Comparison of ENCODE assay signal across 1 fruit fly cellular context in genomic region chr3L:12831290-12831952, dm6.
TF ChIP-seq lines count a peak whose summit lies in the region.

No protein-coding gene starts in this region.

TF ChIP-seq in whole organism, embryonic, 481 proteins besides CTCF, POLR2A, EP300 and RAD21 (continued from another document and continues in another):
- TF ChIP-seq dysf (GFP tag; IDR thresholded peaks at IDR 0.05; lab: Robert Waterston, UW) (peak; percentile 66; the same call in 2 of the 3 replicates), CG9437 (GFP tag; optimal IDR thresholded peaks at IDR 0.05; lab: Kevin White, UChicago) (no peak), HLH54F (GFP tag; optimal IDR thresholded peaks at IDR 0.05; lab: Kevin White, UChicago) (peak; percentile 61), Antp (GFP tag; optimal IDR thresholded peaks at IDR 0.05; lab: Kevin White, UChicago) (peak; percentile 37), emc (GFP tag; optimal IDR thresholded peaks at IDR 0.05; lab: Kevin White, UChicago) (no peak), prd (optimal IDR thresholded peaks at IDR 0.05; lab: Kevin White, UChicago) (no peak), prd (GFP tag; IDR thresholded peaks at IDR 0.05; lab: Robert Waterston, UW) (peak; percentile 74; the same call in 2 of the 3 replicates), wek (GFP tag; optimal IDR thresholded peaks at IDR 0.05; lab: Kevin White, UChicago) (no peak), CG15073 (GFP tag; optimal IDR thresholded peaks at IDR 0.05; lab: Kevin White, UChicago) (no peak), jumu (GFP tag; optimal IDR thresholded peaks at IDR 0.05; lab: Kevin White, UChicago) (no peak), dpn (GFP tag; optimal IDR thresholded peaks at IDR 0.05; lab: Kevin White, UChicago) (peak; percentile 44 to 51), shn (GFP tag; optimal IDR thresholded peaks at IDR 0.05; lab: Kevin White, UChicago) (no peak), CG10366 (GFP tag; IDR thresholded peaks at IDR 0.05; lab: Robert Waterston, UW) (no peak; the same call in 1 of the 2 replicates), tll (GFP tag; optimal IDR thresholded peaks at IDR 0.05; lab: Kevin White, UChicago) (no peak), chm (GFP tag; IDR thresholded peaks at IDR 0.05; lab: Robert Waterston, UW) (peak; percentile 36; the same call in 1 of the 2 replicates), CG2116 (GFP tag; optimal IDR thresholded peaks at IDR 0.05; lab: Kevin White, UChicago) (no peak), nerfin-1 (tag; optimal IDR thresholded peaks at IDR 0.05; lab: Kevin White, UChicago) (no peak), CG8290 (GFP tag; optimal IDR thresholded peaks at IDR 0.05; lab: Kevin White, UChicago) (no peak), CG8290 (tag; optimal IDR thresholded peaks at IDR 0.05; lab: Kevin White, UChicago) (no peak), Bgb (GFP tag; IDR thresholded peaks at IDR 0.05; lab: Robert Waterston, UW; ENCODE audit: partially characterized antibody) (no peak), unc-4 (GFP tag; IDR thresholded peaks at IDR 0.05; lab: Robert Waterston, UW; ENCODE audit: partially characterized antibody) (no peak), vvl (GFP tag; IDR thresholded peaks at IDR 0.05; lab: Robert Waterston, UW) (peak; percentile 69), odd (GFP tag; optimal IDR thresholded peaks at IDR 0.05; lab: Kevin White, UChicago) (no peak), CG5180 (GFP tag; optimal IDR thresholded peaks at IDR 0.05; lab: Kevin White, UChicago) (no peak), dmrt11E (tag; optimal IDR thresholded peaks at IDR 0.05; lab: Kevin White, UChicago) (peak; percentile 18), HHEX (GFP tag; optimal IDR thresholded peaks at IDR 0.05; lab: Kevin White, UChicago) (peak; percentile 14), Doc3 (GFP tag; IDR thresholded peaks at IDR 0.05; lab: Robert Waterston, UW; ENCODE audit: partially characterized antibody) (no peak), slbo (GFP tag; IDR thresholded peaks at IDR 0.05; lab: Robert Waterston, UW) (peak; percentile 77), CG11398 (GFP tag; optimal IDR thresholded peaks at IDR 0.05; lab: Kevin White, UChicago) (no peak), ERR (GFP tag; optimal IDR thresholded peaks at IDR 0.05; lab: Kevin White, UChicago) (peak; percentile 58), CG12219 (GFP tag; optimal IDR thresholded peaks at IDR 0.05; lab: Kevin White, UChicago) (peak; percentile 38), CG18476 (GFP tag; optimal IDR thresholded peaks at IDR 0.05; lab: Kevin White, UChicago) (peak; percentile 41), cato (GFP tag; optimal IDR thresholded peaks at IDR 0.05; lab: Kevin White, UChicago; ENCODE audit: borderline replicate concordance) (no peak), Optix (GFP tag; IDR thresholded peaks at IDR 0.05; lab: Robert Waterston, UW) (no peak), gce (GFP tag; IDR thresholded peaks at IDR 0.05; lab: Robert Waterston, UW) (no peak), Scr (GFP tag; IDR thresholded peaks at IDR 0.05; lab: Robert Waterston, UW; ENCODE audit: partially characterized antibody) (no peak), CG10979 (tag; optimal IDR thresholded peaks at IDR 0.05; lab: Kevin White, UChicago) (no peak), bcd (GFP tag; optimal IDR thresholded peaks at IDR 0.05; lab: Kevin White, UChicago) (peak; percentile 48), Chrac-16 (GFP tag; optimal IDR thresholded peaks at IDR 0.05; lab: Kevin White, UChicago) (peak; percentile 30), CG2202 (tag; optimal IDR thresholded peaks at IDR 0.05; lab: Kevin White, UChicago) (no peak), chinmo (GFP tag; IDR thresholded peaks at IDR 0.05; lab: Robert Waterston, UW; ENCODE audit: partially characterized antibody) (no peak), org-1 (GFP tag; optimal IDR thresholded peaks at IDR 0.05; lab: Kevin White, UChicago) (peak; percentile 36), CG10209 (GFP tag; optimal IDR thresholded peaks at IDR 0.05; lab: Kevin White, UChicago) (peak; percentile 49), Hand (GFP tag; optimal IDR thresholded peaks at IDR 0.05; lab: Kevin White, UChicago) (peak; percentile 36), CG10267 (tag; optimal IDR thresholded peaks at IDR 0.05; lab: Kevin White, UChicago) (peak; percentile 23), Sry-β (GFP tag; optimal IDR thresholded peaks at IDR 0.05; lab: Kevin White, UChicago) (no peak), CG17361 (GFP tag; IDR thresholded peaks at IDR 0.05; lab: Robert Waterston, UW) (peak; percentile 69), CG16815 (GFP tag; optimal IDR thresholded peaks at IDR 0.05; lab: Kevin White, UChicago) (peak; percentile 35), knrl (GFP tag; IDR thresholded peaks at IDR 0.05; lab: Robert Waterston, UW; ENCODE audit: partially characterized antibody) (no peak), CG10462 (GFP tag; optimal IDR thresholded peaks at IDR 0.05; lab: Kevin White, UChicago) (no peak), vfl (GFP tag; optimal IDR thresholded peaks at IDR 0.05; lab: Kevin White, UChicago) (no peak), D19B (GFP tag; optimal IDR thresholded peaks at IDR 0.05; lab: Kevin White, UChicago) (peak; percentile 6), bowl (GFP tag; IDR thresholded peaks at IDR 0.05; lab: Robert Waterston, UW) (no peak), sr (GFP tag; IDR thresholded peaks at IDR 0.05; lab: Robert Waterston, UW) (no peak), CG15479 (GFP tag; optimal IDR thresholded peaks at IDR 0.05; lab: Kevin White, UChicago) (no peak), ash1 (GFP tag; optimal IDR thresholded peaks at IDR 0.05; lab: Kevin White, UChicago) (no peak), Camta (GFP tag; optimal IDR thresholded peaks at IDR 0.05; lab: Kevin White, UChicago) (peak; percentile 12), E2f2 (GFP tag; IDR thresholded peaks at IDR 0.05; lab: Robert Waterston, UW) (peak; percentile 30; the same call in 1 of the 2 replicates), Nf-YB (GFP tag; optimal IDR thresholded peaks at IDR 0.05; lab: Kevin White, UChicago) (no peak), h (optimal IDR thresholded peaks at IDR 0.05; lab: Kevin White, UChicago) (no peak), CG2712 (tag; optimal IDR thresholded peaks at IDR 0.05; lab: Kevin White, UChicago) (peak; percentile 67), pho (GFP tag; optimal IDR thresholded peaks at IDR 0.05; lab: Kevin White, UChicago) (peak; percentile 53), CG11560 (tag; IDR thresholded peaks at IDR 0.05; lab: Robert Waterston, UW) (no peak), Usf (GFP tag; optimal IDR thresholded peaks at IDR 0.05; lab: Kevin White, UChicago) (no peak), CG16779 (GFP tag; IDR thresholded peaks at IDR 0.05; lab: Robert Waterston, UW) (no peak), CG18764 (GFP tag; optimal IDR thresholded peaks at IDR 0.05; lab: Kevin White, UChicago) (no peak), wor (GFP tag; IDR thresholded peaks at IDR 0.05; lab: Robert Waterston, UW) (0 out of 2 replicates have a peak, but pooled peaks have one; percentile 27), Ada2b (GFP tag; IDR thresholded peaks at IDR 0.05; lab: Robert Waterston, UW) (peak; percentile 66), eve (GFP tag; optimal IDR thresholded peaks at IDR 0.05; lab: Kevin White, UChicago) (peak in 1 of 2 experiments; percentile 68), Hey (tag; optimal IDR thresholded peaks at IDR 0.05; lab: Kevin White, UChicago) (no peak), ATbp (GFP tag; optimal IDR thresholded peaks at IDR 0.05; lab: Kevin White, UChicago) (no peak), CG4282 (GFP tag; optimal IDR thresholded peaks at IDR 0.05; lab: Kevin White, UChicago) (no peak), Dfd (GFP tag; optimal IDR thresholded peaks at IDR 0.05; lab: Kevin White, UChicago) (no peak), CG4707 (GFP tag; optimal IDR thresholded peaks at IDR 0.05; lab: Kevin White, UChicago) (no peak), so (GFP tag; IDR thresholded peaks at IDR 0.05; lab: Robert Waterston, UW) (no peak), Deaf1 (tag; optimal IDR thresholded peaks at IDR 0.05; lab: Kevin White, UChicago) (no peak), kni (GFP tag; optimal IDR thresholded peaks at IDR 0.05; lab: Kevin White, UChicago) (no peak), CG12299 (tag; optimal IDR thresholded peaks at IDR 0.05; lab: Kevin White, UChicago) (no peak), dmrt99B (tag; optimal IDR thresholded peaks at IDR 0.05; lab: Kevin White, UChicago) (peak; percentile 68), TFAM (GFP tag; optimal IDR thresholded peaks at IDR 0.05; lab: Kevin White, UChicago) (no peak), bbx (GFP tag; IDR thresholded peaks at IDR 0.05; lab: Robert Waterston, UW; ENCODE audit: partially characterized antibody) (no peak), Atf6 (GFP tag; IDR thresholded peaks at IDR 0.05; lab: Robert Waterston, UW) (no peak), unpg (GFP tag; optimal IDR thresholded peaks at IDR 0.05; lab: Kevin White, UChicago) (peak; percentile 68), Sin3A (optimal IDR thresholded peaks at IDR 0.05; lab: Kevin White, UChicago) (no peak), nau (GFP tag; optimal IDR thresholded peaks at IDR 0.05; lab: Kevin White, UChicago) (peak; percentile 44), CG5245 (GFP tag; optimal IDR thresholded peaks at IDR 0.05; lab: Kevin White, UChicago) (no peak), cg (GFP tag; optimal IDR thresholded peaks at IDR 0.05; lab: Kevin White, UChicago) (no peak), crc (GFP tag; optimal IDR thresholded peaks at IDR 0.05; lab: Kevin White, UChicago) (peak; percentile 26), pan (optimal IDR thresholded peaks at IDR 0.05; lab: Kevin White, UChicago) (no peak), pan (GFP tag; optimal IDR thresholded peaks at IDR 0.05 in 1 of 2, IDR thresholded peaks at IDR 0.05 in 1 of 2) (peak in 1 of 2 experiments; percentile 69), bsh (GFP tag; optimal IDR thresholded peaks at IDR 0.05; lab: Kevin White, UChicago) (peak; percentile 46 to 64), hkb (optimal IDR thresholded peaks at IDR 0.05; lab: Kevin White, UChicago) (no peak), hkb (GFP tag; IDR thresholded peaks at IDR 0.05; lab: Robert Waterston, UW) (peak; percentile 57), mam (GFP tag; optimal IDR thresholded peaks at IDR 0.05; lab: Kevin White, UChicago) (peak; percentile 32), cwo (GFP tag; optimal IDR thresholded peaks at IDR 0.05; lab: Kevin White, UChicago) (peak; percentile 39), Sox102F (GFP tag; optimal IDR thresholded peaks at IDR 0.05; lab: Kevin White, UChicago) (peak; percentile 79), Side (GFP tag; optimal IDR thresholded peaks at IDR 0.05; lab: Kevin White, UChicago) (peak; percentile 41), Med (GFP tag; lab: Kevin White, UChicago) (peak; percentile 72), CG1024 (GFP tag; IDR thresholded peaks at IDR 0.05; lab: Robert Waterston, UW) (no peak), abd-A (tag; optimal IDR thresholded peaks at IDR 0.05; lab: Kevin White, UChicago) (no peak), CG3163 (GFP tag; optimal IDR thresholded peaks at IDR 0.05; lab: Kevin White, UChicago) (no peak), row (GFP tag; IDR thresholded peaks at IDR 0.05; lab: Robert Waterston, UW) (peak; percentile 55), disco-r (GFP tag; optimal IDR thresholded peaks at IDR 0.05; lab: Kevin White, UChicago) (no peak), Bdp1 (GFP tag; optimal IDR thresholded peaks at IDR 0.05; lab: Kevin White, UChicago) (no peak), rib (GFP tag; IDR thresholded peaks at IDR 0.05; lab: Robert Waterston, UW) (peak; percentile 62; the same call in 1 of the 2 replicates), Hr3 (GFP tag; optimal IDR thresholded peaks at IDR 0.05; lab: Kevin White, UChicago) (peak; percentile 48), CG10543 (GFP tag; optimal IDR thresholded peaks at IDR 0.05; lab: Kevin White, UChicago) (no peak), lab (GFP tag; optimal IDR thresholded peaks at IDR 0.05; lab: Kevin White, UChicago) (peak; percentile 35), CG1529 (GFP tag; optimal IDR thresholded peaks at IDR 0.05; lab: Kevin White, UChicago) (peak; percentile 42), sisA (GFP tag; IDR thresholded peaks at IDR 0.05; lab: Robert Waterston, UW) (peak; percentile 52; the same call in 1 of the 2 replicates), CG17912 (GFP tag; optimal IDR thresholded peaks at IDR 0.05; lab: Kevin White, UChicago) (no peak), gfzf (GFP tag; optimal IDR thresholded peaks at IDR 0.05; lab: Kevin White, UChicago) (no peak), CG31441 (GFP tag; IDR thresholded peaks at IDR 0.05; lab: Robert Waterston, UW) (peak; percentile 53), CG3995 (GFP tag; optimal IDR thresholded peaks at IDR 0.05; lab: Kevin White, UChicago) (no peak), CG18599 (GFP tag; optimal IDR thresholded peaks at IDR 0.05; lab: Kevin White, UChicago) (peak; percentile 36), Dip2 (GFP tag; IDR thresholded peaks at IDR 0.05; lab: Robert Waterston, UW) (no peak), en (GFP tag; optimal IDR thresholded peaks at IDR 0.05; lab: Kevin White, UChicago) (peak; percentile 50), CG4854 (GFP tag; optimal IDR thresholded peaks at IDR 0.05; lab: Kevin White, UChicago) (no peak), CG13287 (GFP tag; IDR thresholded peaks at IDR 0.05; lab: Robert Waterston, UW; ENCODE audit: partially characterized antibody) (no peak), fu2 (GFP tag; optimal IDR thresholded peaks at IDR 0.05; lab: Kevin White, UChicago) (peak; percentile 56), sna (GFP tag; IDR thresholded peaks at IDR 0.05; lab: Robert Waterston, UW; ENCODE audit: partially characterized antibody) (no peak), lmd (GFP tag; IDR thresholded peaks at IDR 0.05; lab: Robert Waterston, UW) (peak; percentile 71), YL-1 (GFP tag; optimal IDR thresholded peaks at IDR 0.05; lab: Kevin White, UChicago) (no peak), Rx (GFP tag; IDR thresholded peaks at IDR 0.05; lab: Robert Waterston, UW) (no peak), pnt (GFP tag; optimal IDR thresholded peaks at IDR 0.05; lab: Kevin White, UChicago) (peak; percentile 12), Lhr (GFP tag; optimal IDR thresholded peaks at IDR 0.05; lab: Kevin White, UChicago) (no peak), pb (GFP tag; optimal IDR thresholded peaks at IDR 0.05; lab: Kevin White, UChicago) (no peak), otp (GFP tag; IDR thresholded peaks at IDR 0.05; lab: Robert Waterston, UW) (no peak; the same call in 2 of the 3 replicates), Mrtf (GFP tag; IDR thresholded peaks at IDR 0.05; lab: Robert Waterston, UW) (no peak), CG3838 (GFP tag; optimal IDR thresholded peaks at IDR 0.05; lab: Kevin White, UChicago) (no peak), esg (GFP tag; conservative IDR thresholded peaks at IDR 0.05; lab: Robert Waterston, UW) (peak; percentile 27; the same call in 1 of the 2 replicates), slp2 (GFP tag; optimal IDR thresholded peaks at IDR 0.05; lab: Kevin White, UChicago) (peak; percentile 38), CG1792 (GFP tag; optimal IDR thresholded peaks at IDR 0.05; lab: Kevin White, UChicago) (no peak), CG14050 (GFP tag; IDR thresholded peaks at IDR 0.05; lab: Robert Waterston, UW) (0 out of 3 replicates have a peak, but pooled peaks have one; percentile 34)
